Worm (Caenorhabditis elegans) whole organism, L1 larva: Measurements from ENCODE around the gene gtf-2E2.

Source experiments
- C04F5.9 ChIP-seq: sonication (generic microtip); optimal IDR thresholded peaks from 2 replicates; lab custom pipeline; 2016; ENCODE audit warnings: missing genetic modification characterization, missing compliant biosample characterization
- C34B4.2 ChIP-seq: sonication (generic microtip); optimal IDR thresholded peaks from 2 replicates; lab custom pipeline; 2017; ENCODE audit warnings: mild to moderate bottlenecking, missing genetic modification characterization, missing compliant biosample characterization
- F16B12.6 ChIP-seq: fragments of 150-350 bp; optimal IDR thresholded peaks from 2 replicates; lab custom pipeline; 2014; ENCODE audit warnings: missing biosample characterization, missing genetic modification characterization
- ama-1 ChIP-seq: fragments of 150-350 bp; optimal IDR thresholded peaks from 2 replicates; lab custom pipeline; 2014
- blmp-1 ChIP-seq: fragments of 150-350 bp; optimal IDR thresholded peaks from 2 replicates; lab custom pipeline; 2014; ENCODE audit warnings: missing biosample characterization, missing genetic modification characterization
- ceh-82 ChIP-seq, 3 experiments: fragments of 150-350 bp in 1 of 3; sonication (generic microtip) in 2 of 3; optimal IDR thresholded peaks; 2 replicates each; lab custom pipeline; 2014 to 2017; ENCODE audit warnings: missing biosample characterization in 3 of 3, missing genetic modification characterization in 3 of 3
- ceh-90 ChIP-seq: sonication (generic microtip); optimal IDR thresholded peaks from 2 replicates; lab custom pipeline; 2016; ENCODE audit warnings: missing genetic modification characterization, missing compliant biosample characterization
- dpl-1 ChIP-seq, 3 experiments: fragments of 150-350 bp in 2 of 3; sonication (generic microtip) in 1 of 3; optimal IDR thresholded peaks; 2 replicates each; lab custom pipeline; 2014 to 2017; ENCODE audit warnings: missing biosample characterization in 3 of 3, missing genetic modification characterization in 3 of 3, missing genetic modification reagents in 3 of 3
- efl-1 ChIP-seq, 4 experiments: fragments of 150-350 bp; optimal IDR thresholded peaks in 3 of 4; peaks in 1 of 4; 1 replicate in 1 of 4; 2 replicates in 3 of 4; lab custom pipeline; 2014; ENCODE audit warnings: missing biosample characterization in 2 of 4, missing genetic modification characterization in 2 of 4, missing genetic modification reagents in 2 of 4
- efl-3 ChIP-seq: fragments of 200-800 bp; sonication (Bioruptor generic); optimal IDR thresholded peaks from 2 replicates; lab custom pipeline; 2018; ENCODE audit warnings: mild to moderate bottlenecking, missing genetic modification characterization, missing compliant biosample characterization
- egl-27 ChIP-seq, 2 experiments: fragments of 150-350 bp in 1 of 2; sonication (generic microtip); optimal IDR thresholded peaks; 3 replicates each; lab custom pipeline; 2017 to 2018; ENCODE audit warnings: missing biosample characterization in 2 of 2, missing genetic modification characterization in 2 of 2, missing genetic modification reagents in 2 of 2
- elt-3 ChIP-seq, 6 experiments: fragments of 150-350 bp in 1 of 6; sonication (generic microtip); optimal IDR thresholded peaks; 2 replicates each; lab custom pipeline; 2017 to 2018; ENCODE audit warnings: missing biosample characterization in 6 of 6, missing genetic modification characterization in 6 of 6, inconsistent platforms in 1 of 6
- ets-5 ChIP-seq: fragments of 200-800 bp; sonication (Bioruptor generic); IDR thresholded peaks from 2 replicates; pipeline ENCODE4 v1.3.6; 2022; ENCODE audit warnings: missing genetic modification characterization, missing compliant biosample characterization
- fkh-10 ChIP-seq: sonication (generic microtip); optimal IDR thresholded peaks from 2 replicates; lab custom pipeline; 2017; ENCODE audit warnings: missing biosample characterization, missing genetic modification reagents, missing genetic modification characterization
- fos-1 ChIP-seq: fragments of 150-350 bp; optimal IDR thresholded peaks from 2 replicates; lab custom pipeline; 2014; ENCODE audit warnings: missing biosample characterization, missing genetic modification characterization
- grh-1 ChIP-seq: fragments of 200-800 bp; sonication (Bioruptor generic); IDR thresholded peaks from 2 replicates; pipeline ENCODE4 v1.3.6; 2022; ENCODE audit warnings: missing genetic modification reagents, missing genetic modification characterization, missing compliant biosample characterization
- hlh-17 ChIP-seq: fragments of 200-800 bp; sonication (Bioruptor generic); optimal IDR thresholded peaks from 2 replicates; lab custom pipeline; 2018; ENCODE audit warnings: missing genetic modification characterization, mild to moderate bottlenecking, missing compliant biosample characterization, moderate library complexity, borderline replicate concordance
- hlh-4 ChIP-seq: sonication (generic microtip); optimal IDR thresholded peaks from 2 replicates; lab custom pipeline; 2016; ENCODE audit warnings: mild to moderate bottlenecking, missing genetic modification characterization, missing compliant biosample characterization
- hpl-2 ChIP-seq: fragments of 150-350 bp; optimal IDR thresholded peaks from 2 replicates; lab custom pipeline; 2014; ENCODE audit warnings: missing biosample characterization, missing genetic modification reagents, missing genetic modification characterization
- irx-1 ChIP-seq: sonication (generic microtip); optimal IDR thresholded peaks from 2 replicates; lab custom pipeline; 2016; ENCODE audit warnings: missing genetic modification characterization, missing compliant biosample characterization
- isw-1 ChIP-seq: fragments of 200-800 bp; sonication (Bioruptor generic); IDR thresholded peaks from 2 replicates; pipeline ENCODE4 v1.3.6; 2022; ENCODE audit warnings: missing genetic modification characterization, missing compliant biosample characterization
- lin-14 ChIP-seq: fragments of 200-800 bp; sonication (Bioruptor generic); optimal IDR thresholded peaks from 2 replicates; lab custom pipeline; 2018; ENCODE audit warnings: mild to moderate bottlenecking, missing genetic modification characterization, moderate library complexity, missing compliant biosample characterization
- lin-35 ChIP-seq, 2 experiments: fragments of 150-350 bp; optimal IDR thresholded peaks; 2 replicates each; lab custom pipeline; 2014; ENCODE audit warnings: missing biosample characterization in 2 of 2, missing genetic modification characterization in 2 of 2, missing genetic modification reagents in 2 of 2
- lin-39 ChIP-seq: fragments of 150-350 bp; optimal IDR thresholded peaks from 2 replicates; lab custom pipeline; 2014; ENCODE audit warnings: missing biosample characterization, missing genetic modification reagents, missing genetic modification characterization
- lsy-2 ChIP-seq, 2 experiments: fragments of 150-350 bp; optimal IDR thresholded peaks; 2 replicates each; lab custom pipeline; 2014; ENCODE audit warnings: missing biosample characterization in 2 of 2, missing genetic modification characterization in 2 of 2
- mab-9 ChIP-seq: fragments of 200-800 bp; sonication (Bioruptor generic); IDR thresholded peaks from 2 replicates; pipeline ENCODE4 v1.3.6; 2022; ENCODE audit warnings: missing genetic modification reagents, missing genetic modification characterization, missing compliant biosample characterization
- mdl-1 ChIP-seq, 2 experiments: fragments of 150-350 bp; optimal IDR thresholded peaks; 2 replicates each; lab custom pipeline; 2014 to 2017; ENCODE audit warnings: missing biosample characterization in 2 of 2, missing genetic modification characterization in 2 of 2, inconsistent platforms in 1 of 2
- mef-2 ChIP-seq: fragments of 150-350 bp; optimal IDR thresholded peaks from 2 replicates; lab custom pipeline; 2014; ENCODE audit warnings: missing biosample characterization, missing genetic modification characterization
- mep-1 ChIP-seq: fragments of 150-350 bp; optimal IDR thresholded peaks from 2 replicates; lab custom pipeline; 2014; ENCODE audit warnings: missing biosample characterization, missing genetic modification characterization
- nhr-11 ChIP-seq: fragments of 150-350 bp; optimal IDR thresholded peaks from 2 replicates; lab custom pipeline; 2014; ENCODE audit warnings: missing biosample characterization, missing genetic modification characterization
- nhr-19 ChIP-seq: fragments of 200-800 bp; sonication (Bioruptor generic); conservative IDR thresholded peaks from 2 replicates; pipeline ENCODE4 v1.3.6; 2022; ENCODE audit warnings: missing genetic modification characterization, missing compliant biosample characterization
- nhr-20 ChIP-seq: sonication (generic microtip); optimal IDR thresholded peaks from 2 replicates; lab custom pipeline; 2016; ENCODE audit warnings: mild to moderate bottlenecking, missing genetic modification characterization, missing compliant biosample characterization
- nhr-237 ChIP-seq: fragments of 150-350 bp; optimal IDR thresholded peaks from 2 replicates; lab custom pipeline; 2014; ENCODE audit warnings: missing biosample characterization, missing genetic modification characterization
- nhr-28 ChIP-seq: fragments of 150-350 bp; optimal IDR thresholded peaks from 2 replicates; lab custom pipeline; 2014; ENCODE audit warnings: missing biosample characterization, missing genetic modification characterization
- nhr-47 ChIP-seq: sonication (generic microtip); optimal IDR thresholded peaks from 2 replicates; lab custom pipeline; 2016; ENCODE audit warnings: mild to moderate bottlenecking, missing genetic modification characterization, moderate library complexity, missing compliant biosample characterization
- nhr-77 ChIP-seq: fragments of 150-350 bp; optimal IDR thresholded peaks from 2 replicates; lab custom pipeline; 2014; ENCODE audit warnings: missing biosample characterization, missing genetic modification characterization
- nhr-84 ChIP-seq: sonication (generic microtip); optimal IDR thresholded peaks from 2 replicates; lab custom pipeline; 2017; ENCODE audit warnings: missing biosample characterization, missing genetic modification characterization
- nhr-85 ChIP-seq: sonication (generic microtip); peaks from one replicate; lab custom pipeline; 2016; ENCODE audit warnings: missing genetic modification characterization, inconsistent platforms, missing compliant biosample characterization
- nhr-90 ChIP-seq: sonication (generic microtip); optimal IDR thresholded peaks from 2 replicates; lab custom pipeline; 2016; ENCODE audit warnings: mild to moderate bottlenecking, missing genetic modification characterization, missing compliant biosample characterization; ENCODE audit not compliant: poor library complexity
- pax-3 ChIP-seq: fragments of 200-800 bp; sonication (Bioruptor generic); optimal IDR thresholded peaks from 2 replicates; lab custom pipeline; 2018; ENCODE audit warnings: mild to moderate bottlenecking, missing genetic modification characterization, moderate library complexity, missing compliant biosample characterization
- snu-23 ChIP-seq: sonication (generic microtip); optimal IDR thresholded peaks from 2 replicates; lab custom pipeline; 2016; ENCODE audit warnings: missing genetic modification characterization, missing compliant biosample characterization
- tbx-2 ChIP-seq: sonication (generic microtip); optimal IDR thresholded peaks from 2 replicates; lab custom pipeline; 2016; ENCODE audit warnings: missing genetic modification characterization, missing compliant biosample characterization
- tlp-1 ChIP-seq: fragments of 150-350 bp; optimal IDR thresholded peaks from 2 replicates; lab custom pipeline; 2014; ENCODE audit warnings: missing biosample characterization, missing genetic modification characterization
- unc-30 ChIP-seq: sonication (generic microtip); optimal IDR thresholded peaks from 2 replicates; lab custom pipeline; 2017; ENCODE audit warnings: missing biosample characterization, missing genetic modification characterization
- vab-15 ChIP-seq: sonication (generic microtip); optimal IDR thresholded peaks from 2 replicates; lab custom pipeline; 2017; ENCODE audit warnings: missing genotype, mild to moderate bottlenecking, missing genetic modification characterization, missing compliant biosample characterization
- xbp-1 ChIP-seq: sonication (generic microtip); optimal IDR thresholded peaks from 2 replicates; lab custom pipeline; 2016; ENCODE audit warnings: missing genetic modification characterization, missing compliant biosample characterization
- zag-1 ChIP-seq: fragments of 150-350 bp; optimal IDR thresholded peaks from 2 replicates; lab custom pipeline; 2014; ENCODE audit warnings: missing biosample characterization, missing genetic modification characterization
- zip-4 ChIP-seq: fragments of 200-800 bp; sonication (Bioruptor generic); optimal IDR thresholded peaks from 2 replicates; lab custom pipeline; 2018; ENCODE audit warnings: mild to moderate bottlenecking, missing genetic modification characterization, moderate library complexity, missing compliant biosample characterization
- ztf-4 ChIP-seq: fragments of 150-350 bp; optimal IDR thresholded peaks from 2 replicates; lab custom pipeline; 2014; ENCODE audit warnings: missing biosample characterization, missing genetic modification characterization

gtf-2E2 gene

ce11 chrII:11588304-11588703, 46.0 kb upstream of the gtf-2E2 start:
- no peak for TF ChIP-seq efl-3 (GFP tag; lab: Kevin White, UChicago)
- no peak for TF ChIP-seq mep-1 (tag; lab: Kevin White, UChicago)
- TF ChIP-seq efl-1 (optimal IDR thresholded peaks at IDR 0.05; lab: Kevin White, UChicago), result no peak
- TF ChIP-seq efl-1 (GFP tag; optimal IDR thresholded peaks at IDR 0.05 in 1 of 2; lab: Kevin White, UChicago), result peak in 1 of 2 experiments; percentile 51

ce11 chrII:11582698-11583097, 40.4 kb upstream of the gtf-2E2 start, which contains the start of gene ints-7:
TSS of gene ints-7 (plus strand) at chrII:11582849.
- TF ChIP-seq nhr-20 (no peak), dpl-1 (GFP tag; optimal IDR thresholded peaks at IDR 0.05; lab: Kevin White, UChicago) (no peak), irx-1 (tag; lab: Kevin White, UChicago) (no peak), hlh-4 (tag; lab: Kevin White, UChicago) (no peak), mab-9 (GFP tag; lab: Robert Waterston, UW) (no peak), lin-39 (tag; lab: Kevin White, UChicago) (no peak), nhr-77 (tag; lab: Kevin White, UChicago) (no peak), efl-1 (optimal IDR thresholded peaks at IDR 0.05; lab: Kevin White, UChicago) (no peak), efl-1 (GFP tag; optimal IDR thresholded peaks at IDR 0.05 in 1 of 2; lab: Kevin White, UChicago) (no peak), ztf-4 (no peak), pax-3 (tag; lab: Kevin White, UChicago) (no peak), nhr-19 (GFP tag; lab: Robert Waterston, UW) (no peak), mdl-1 (tag; optimal IDR thresholded peaks at IDR 0.05; lab: Kevin White, UChicago) (no peak), C34B4.2 (tag; lab: Kevin White, UChicago) (no peak), zag-1 (tag; lab: Kevin White, UChicago) (no peak), lsy-2 (tag; optimal IDR thresholded peaks at IDR 0.05; lab: Kevin White, UChicago) (no peak), nhr-85 (tag; lab: Kevin White, UChicago) (no peak), ets-5 (no peak), unc-30 (tag; lab: Kevin White, UChicago) (no peak), snu-23 (GFP tag; lab: Kevin White, UChicago) (no peak), ama-1 (no peak)

- no peak for TF ChIP-seq nhr-28 (tag; lab: Kevin White, UChicago)
- TF ChIP-seq C04F5.9, result no peak
- peak; percentile 57 to 82 (median 74) for TF ChIP-seq dpl-1 (GFP tag; optimal IDR thresholded peaks at IDR 0.05; lab: Kevin White, UChicago)
- TF ChIP-seq fos-1, result no peak
- no peak for TF ChIP-seq mef-2 (tag; lab: Kevin White, UChicago)
- no peak for TF ChIP-seq ama-1
- TF ChIP-seq vab-15 (tag; lab: Kevin White, UChicago), result no peak
- no peak for TF ChIP-seq nhr-77 (tag; lab: Kevin White, UChicago)
- no peak for TF ChIP-seq egl-27 (tag; optimal IDR thresholded peaks at IDR 0.05; lab: Kevin White, UChicago)
- TF ChIP-seq pax-3 (tag; lab: Kevin White, UChicago), result no peak
- peak; percentile 90 for TF ChIP-seq zip-4
- TF ChIP-seq F16B12.6, result no peak
- no peak for TF ChIP-seq fkh-10 (GFP tag; lab: Kevin White, UChicago)
- TF ChIP-seq tbx-2 (tag; lab: Kevin White, UChicago), result no peak
- TF ChIP-seq hlh-17 (GFP tag; lab: Kevin White, UChicago), result no peak
- TF ChIP-seq mab-9 (GFP tag; lab: Robert Waterston, UW), result no peak
- no peak for TF ChIP-seq lin-14
- no peak for TF ChIP-seq grh-1 (GFP tag; lab: Robert Waterston, UW)
- no peak for TF ChIP-seq xbp-1 (tag; lab: Kevin White, UChicago)
- TF ChIP-seq lin-35 (GFP tag; optimal IDR thresholded peaks at IDR 0.05; lab: Kevin White, UChicago), result peak; percentile 64 to 80
- TF ChIP-seq blmp-1 (tag; lab: Kevin White, UChicago), result peak; percentile 33
- TF ChIP-seq nhr-11 (tag; lab: Kevin White, UChicago), result no peak
- peak; percentile 23; the same call in 1 of the 2 replicates for TF ChIP-seq isw-1 (GFP tag; lab: Robert Waterston, UW)
- no peak for TF ChIP-seq nhr-85 (tag; lab: Kevin White, UChicago)
- no peak for TF ChIP-seq tlp-1
- no peak for TF ChIP-seq nhr-237 (tag; lab: Kevin White, UChicago)
- no peak for TF ChIP-seq nhr-47
- no peak for TF ChIP-seq efl-3 (GFP tag; lab: Kevin White, UChicago)
- no peak for TF ChIP-seq nhr-84 (tag; lab: Kevin White, UChicago)
- no peak for TF ChIP-seq hlh-4 (tag; lab: Kevin White, UChicago)
- TF ChIP-seq nhr-90, result no peak
- TF ChIP-seq ceh-82 (tag; optimal IDR thresholded peaks at IDR 0.05; lab: Kevin White, UChicago), result peak in 1 of 3 experiments; percentile 58
- TF ChIP-seq hpl-2 (GFP tag; lab: Kevin White, UChicago), result no peak
- TF ChIP-seq ceh-90 (tag; lab: Kevin White, UChicago), result peak; percentile 49
- no peak for TF ChIP-seq elt-3 (tag; optimal IDR thresholded peaks at IDR 0.05; lab: Kevin White, UChicago)
Measured at ce11 chrII:11578327-11578726, 36.0 kb upstream of the gtf-2E2 start, which contains the start of gene smc-6. TSS of gene smc-6 (plus strand) at chrII:11578716.
